Worm (Caenorhabditis elegans) whole organism, mixed stage, embryonic: ENCODE results near the gene lips-2.

Experiments
- M03D4.4 ChIP-seq: sonication (generic microtip); optimal IDR thresholded peaks from 2 replicates; lab custom pipeline; 2017; ENCODE audit warnings: mild to moderate bottlenecking, missing genetic modification characterization, missing compliant biosample characterization
- bed-3 ChIP-seq: fragments of 200-800 bp; sonication (Bioruptor generic); optimal IDR thresholded peaks from 3 replicates; lab custom pipeline; 2018; ENCODE audit warnings: mild to moderate bottlenecking, missing genetic modification characterization, moderate library complexity, missing compliant biosample characterization
- blmp-1 ChIP-seq: fragments of 150-350 bp; optimal IDR thresholded peaks from 2 replicates; lab custom pipeline; 2014; ENCODE audit warnings: missing biosample characterization, missing genetic modification characterization
- ceh-39 ChIP-seq: fragments of 150-350 bp; optimal IDR thresholded peaks from 2 replicates; lab custom pipeline; 2014; ENCODE audit warnings: missing biosample characterization, missing genetic modification characterization
- ceh-83 ChIP-seq: fragments of 200-800 bp; sonication (Bioruptor generic); optimal IDR thresholded peaks from 2 replicates; lab custom pipeline; 2018; ENCODE audit warnings: mild to moderate bottlenecking, missing genetic modification characterization, missing compliant biosample characterization
- ces-1 ChIP-seq: fragments of 150-350 bp; optimal IDR thresholded peaks from 2 replicates; lab custom pipeline; 2014; ENCODE audit warnings: missing biosample characterization, missing genetic modification reagents, missing genetic modification characterization
- cnd-1 ChIP-seq: fragments of 200-800 bp; sonication (Bioruptor generic); optimal IDR thresholded peaks from 2 replicates; lab custom pipeline; 2018; ENCODE audit warnings: mild to moderate bottlenecking, missing genetic modification characterization, missing compliant biosample characterization
- drap-1 ChIP-seq: fragments of 200-800 bp; sonication (Bioruptor generic); optimal IDR thresholded peaks from 3 replicates; lab custom pipeline; 2018; ENCODE audit warnings: mild to moderate bottlenecking, missing genetic modification characterization, missing compliant biosample characterization
- elt-1 ChIP-seq: sonication (generic microtip); optimal IDR thresholded peaks from 2 replicates; lab custom pipeline; 2017; ENCODE audit warnings: missing genetic modification characterization, mild to moderate bottlenecking, missing compliant biosample characterization, antibody characterized with exemption, moderate library complexity, borderline replicate concordance; ENCODE audit not compliant: insufficient read depth
- elt-3 ChIP-seq: fragments of 150-350 bp; optimal IDR thresholded peaks from 2 replicates; lab custom pipeline; 2014; ENCODE audit warnings: missing biosample characterization, missing genetic modification characterization
- flh-1 ChIP-seq: fragments of 200-800 bp; sonication (Bioruptor generic); optimal IDR thresholded peaks from 2 replicates; lab custom pipeline; 2018; ENCODE audit warnings: mild to moderate bottlenecking, missing genetic modification characterization, moderate library complexity, missing compliant biosample characterization
- ham-2 ChIP-seq: fragments of 200-800 bp; sonication (Bioruptor generic); optimal IDR thresholded peaks from 2 replicates; lab custom pipeline; 2018; ENCODE audit warnings: mild to moderate bottlenecking, missing genetic modification characterization, missing compliant biosample characterization
- hlh-1 ChIP-seq: fragments of 150-350 bp; optimal IDR thresholded peaks from 2 replicates; lab custom pipeline; 2014; ENCODE audit warnings: missing biosample characterization, missing genetic modification reagents, missing genetic modification characterization
- lin-13 ChIP-seq: fragments of 150-350 bp; optimal IDR thresholded peaks from 2 replicates; lab custom pipeline; 2014; ENCODE audit warnings: missing biosample characterization, missing genetic modification characterization
- lin-32 ChIP-seq: fragments of 200-800 bp; sonication (Bioruptor generic); optimal IDR thresholded peaks from 2 replicates; lab custom pipeline; 2018; ENCODE audit warnings: mild to moderate bottlenecking, missing genetic modification characterization, missing compliant biosample characterization
- lsy-2 ChIP-seq: fragments of 150-350 bp; optimal IDR thresholded peaks from 2 replicates; lab custom pipeline; 2014; ENCODE audit warnings: missing biosample characterization, missing genetic modification characterization
- mab-5 ChIP-seq: fragments of 150-350 bp; optimal IDR thresholded peaks from 2 replicates; lab custom pipeline; 2014; ENCODE audit warnings: missing biosample characterization, missing genetic modification characterization
- mep-1 ChIP-seq: fragments of 150-350 bp; optimal IDR thresholded peaks from 2 replicates; lab custom pipeline; 2017; ENCODE audit warnings: missing biosample characterization, missing genetic modification reagents, missing genetic modification characterization, inconsistent platforms
- nhr-12 ChIP-seq: fragments of 150-350 bp; optimal IDR thresholded peaks from 2 replicates; lab custom pipeline; 2014; ENCODE audit warnings: missing biosample characterization, missing genetic modification characterization
- nhr-2 ChIP-seq: fragments of 150-350 bp; optimal IDR thresholded peaks from 2 replicates; lab custom pipeline; 2014; ENCODE audit warnings: missing biosample characterization, missing genetic modification characterization
- nhr-237 ChIP-seq: fragments of 150-350 bp; optimal IDR thresholded peaks from 2 replicates; lab custom pipeline; 2014; ENCODE audit warnings: missing biosample characterization, missing genetic modification characterization
- nhr-28 ChIP-seq: fragments of 150-350 bp; optimal IDR thresholded peaks from 2 replicates; lab custom pipeline; 2014; ENCODE audit warnings: missing biosample characterization, missing genetic modification characterization
- nhr-76 ChIP-seq: sonication (generic microtip); optimal IDR thresholded peaks from 2 replicates; lab custom pipeline; 2017; ENCODE audit warnings: missing biosample characterization, missing genetic modification characterization
- pha-4 ChIP-seq: fragments of 150-350 bp; optimal IDR thresholded peaks from 2 replicates; lab custom pipeline; 2018; ENCODE audit warnings: missing biosample characterization, missing genetic modification reagents, missing genetic modification characterization
- sem-2 ChIP-seq: fragments of 200-800 bp; sonication (Bioruptor generic); optimal IDR thresholded peaks from 2 replicates; lab custom pipeline; 2018; ENCODE audit warnings: mild to moderate bottlenecking, missing genetic modification characterization, missing compliant biosample characterization
- snpc-4 ChIP-seq: fragments of 150-350 bp; optimal IDR thresholded peaks from 2 replicates; lab custom pipeline; 2014; ENCODE audit warnings: missing biosample characterization, missing genetic modification characterization
- sptf-1 ChIP-seq: sonication (generic microtip); optimal IDR thresholded peaks from 2 replicates; lab custom pipeline; 2017; ENCODE audit warnings: mild to moderate bottlenecking, missing genetic modification characterization, moderate library complexity, missing compliant biosample characterization
- tbx-8 ChIP-seq: fragments of 200-800 bp; sonication (Bioruptor generic); optimal IDR thresholded peaks from 2 replicates; lab custom pipeline; 2018; ENCODE audit warnings: mild to moderate bottlenecking, missing genetic modification characterization, moderate library complexity, missing compliant biosample characterization
- unc-120 ChIP-seq: sonication (generic microtip); optimal IDR thresholded peaks from 2 replicates; lab custom pipeline; 2017; ENCODE audit warnings: missing genetic modification characterization, missing compliant biosample characterization; ENCODE audit not compliant: poor library complexity, severe bottlenecking
- unc-39 ChIP-seq: fragments of 150-350 bp; optimal IDR thresholded peaks from 2 replicates; lab custom pipeline; 2014; ENCODE audit warnings: missing biosample characterization, missing genetic modification characterization
- unc-62 ChIP-seq: fragments of 150-350 bp; optimal IDR thresholded peaks from 2 replicates; lab custom pipeline; 2014; ENCODE audit warnings: missing biosample characterization, missing genetic modification reagents, missing genetic modification characterization
- zip-8 ChIP-seq: fragments of 150-350 bp; optimal IDR thresholded peaks from 2 replicates; lab custom pipeline; 2014; ENCODE audit warnings: missing biosample characterization, missing genetic modification characterization

Gene lips-2

ce11 chrX:12282911-12283310, 2.7 kb upstream of the lips-2 start, which contains the start of gene C04B4.2:
Gene C04B4.2, plus strand, starts transcription at chrX:12283281.
- TF ChIP-seq elt-1 (tag; lab: Kevin White, UChicago), result no peak
- TF ChIP-seq lin-13 (tag; lab: Kevin White, UChicago), result no peak
- no peak for TF ChIP-seq lsy-2 (tag; lab: Kevin White, UChicago)
- no peak for TF ChIP-seq nhr-2 (tag; lab: Kevin White, UChicago)
- no peak for TF ChIP-seq unc-39 (tag; lab: Kevin White, UChicago)
- TF ChIP-seq nhr-28 (tag; lab: Kevin White, UChicago), result no peak
- TF ChIP-seq flh-1, result no peak
- TF ChIP-seq M03D4.4 (tag; lab: Kevin White, UChicago), result no peak
- TF ChIP-seq snpc-4 (tag; lab: Kevin White, UChicago), result no peak
- TF ChIP-seq ces-1 (GFP tag; lab: Kevin White, UChicago), result no peak
- no peak for TF ChIP-seq unc-120 (tag; lab: Kevin White, UChicago)
- no peak for TF ChIP-seq lin-32 (GFP tag; lab: Kevin White, UChicago)
- TF ChIP-seq nhr-76 (tag; lab: Kevin White, UChicago), result no peak
- no peak for TF ChIP-seq unc-62

ce11 chrX:12284161-12284560, 1.4 kb upstream of the lips-2 start:
- no peak for TF ChIP-seq unc-120 (tag; lab: Kevin White, UChicago)
- no peak for TF ChIP-seq ceh-39
- TF ChIP-seq nhr-2 (tag; lab: Kevin White, UChicago), result no peak
- TF ChIP-seq unc-39 (tag; lab: Kevin White, UChicago), result no peak
- no peak for TF ChIP-seq bed-3 (GFP tag; lab: Kevin White, UChicago)
- TF ChIP-seq elt-1 (tag; lab: Kevin White, UChicago), result no peak
- no peak for TF ChIP-seq flh-1
- TF ChIP-seq M03D4.4 (tag; lab: Kevin White, UChicago), result no peak
- no peak for TF ChIP-seq mab-5 (tag; lab: Kevin White, UChicago)
- TF ChIP-seq mep-1 (tag; lab: Kevin White, UChicago), result no peak
- TF ChIP-seq hlh-1, result no peak
- TF ChIP-seq nhr-237 (tag; lab: Kevin White, UChicago), result no peak
- no peak for TF ChIP-seq lin-13 (tag; lab: Kevin White, UChicago)
- TF ChIP-seq zip-8 (tag; lab: Kevin White, UChicago), result no peak
- TF ChIP-seq lin-32 (GFP tag; lab: Kevin White, UChicago), result no peak
- TF ChIP-seq cnd-1 (tag; lab: Kevin White, UChicago), result no peak
- no peak for TF ChIP-seq sptf-1 (tag; lab: Kevin White, UChicago)

DNA sequence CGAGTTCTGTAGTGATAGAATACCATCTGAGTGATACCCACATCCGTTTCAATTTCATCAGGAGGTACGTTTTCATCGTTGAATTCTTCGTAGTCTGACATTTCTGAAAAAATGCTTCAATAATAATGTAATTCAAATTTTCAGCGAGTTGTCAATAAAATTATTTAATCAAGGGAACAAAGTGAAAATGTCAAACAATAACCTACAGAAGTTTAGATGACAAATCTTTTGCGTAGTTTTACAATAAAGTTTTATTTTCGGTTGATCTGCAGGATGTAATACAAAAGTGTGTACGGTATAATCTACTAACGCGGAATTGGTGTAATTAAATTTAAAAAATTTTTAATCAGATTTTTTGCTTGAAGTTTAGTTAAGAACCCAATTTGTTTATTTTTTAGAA, 2.7 kb downstream of the lips-2 start, which contains the start of gene C04B4.5:
C04B4.5 (minus strand) TSS at position 101 of the 400 bp plus-strand sequence.
- TF ChIP-seq tbx-8 (GFP tag; lab: Kevin White, UChicago) (no peak), ham-2 (GFP tag; lab: Kevin White, UChicago) (no peak), drap-1 (GFP tag; lab: Kevin White, UChicago) (no peak), hlh-1 (no peak), zip-8 (tag; lab: Kevin White, UChicago) (no peak), flh-1 (no peak), lsy-2 (tag; lab: Kevin White, UChicago) (no peak), cnd-1 (tag; lab: Kevin White, UChicago) (no peak), pha-4 (no peak), mep-1 (tag; lab: Kevin White, UChicago) (no peak), lin-13 (tag; lab: Kevin White, UChicago) (no peak), blmp-1 (tag; lab: Kevin White, UChicago) (no peak), M03D4.4 (tag; lab: Kevin White, UChicago) (no peak), ceh-83 (GFP tag; lab: Kevin White, UChicago) (no peak), nhr-76 (tag; lab: Kevin White, UChicago) (no peak)

ce11 chrX:12290539-12290938, 4.9 kb downstream of the lips-2 start, which contains the start of gene C04B4.4:
Gene C04B4.4, plus strand, starts transcription at chrX:12290839.
- no peak for TF ChIP-seq zip-8 (tag; lab: Kevin White, UChicago)
- TF ChIP-seq pha-4, result no peak
- no peak for TF ChIP-seq lin-32 (GFP tag; lab: Kevin White, UChicago)
- TF ChIP-seq tbx-8 (GFP tag; lab: Kevin White, UChicago), result no peak
- TF ChIP-seq unc-39 (tag; lab: Kevin White, UChicago), result no peak
- no peak for TF ChIP-seq M03D4.4 (tag; lab: Kevin White, UChicago)
- TF ChIP-seq ces-1 (GFP tag; lab: Kevin White, UChicago), result no peak
- no peak for TF ChIP-seq ceh-83 (GFP tag; lab: Kevin White, UChicago)
- TF ChIP-seq, all 35 proteins: peak for 0

DNA sequence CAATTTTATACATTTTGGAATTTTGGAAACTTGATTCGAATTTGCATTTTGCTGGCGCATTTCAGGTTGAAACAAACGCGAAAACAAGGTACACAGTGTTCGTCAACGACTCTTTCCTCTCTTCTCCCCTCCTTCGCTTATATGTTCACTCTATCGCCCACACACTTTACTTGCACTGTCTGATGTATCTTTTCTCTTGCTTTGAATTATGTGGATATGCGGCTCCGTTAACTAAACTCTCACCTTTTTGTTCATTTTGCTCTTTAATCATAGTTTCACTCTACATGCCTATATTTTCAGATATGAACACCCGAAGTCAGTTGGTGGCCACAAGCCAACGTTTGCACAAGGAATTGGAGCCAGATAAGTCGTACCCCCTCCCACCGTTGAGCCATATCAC, 8.7 kb downstream of the lips-2 start, which contains the start of gene W06D11.1:
W06D11.1 (plus strand) TSS at position 301 of the 400 bp plus-strand sequence.
- no peak for TF ChIP-seq elt-3
- TF ChIP-seq sem-2, result no peak
- no peak for TF ChIP-seq pha-4
- TF ChIP-seq ceh-39, result no peak
- no peak for TF ChIP-seq unc-39 (tag; lab: Kevin White, UChicago)
- no peak for TF ChIP-seq ces-1 (GFP tag; lab: Kevin White, UChicago)
- no peak for TF ChIP-seq unc-62
- no peak for TF ChIP-seq drap-1 (GFP tag; lab: Kevin White, UChicago)
- TF ChIP-seq ham-2 (GFP tag; lab: Kevin White, UChicago), result no peak
- TF ChIP-seq lin-13 (tag; lab: Kevin White, UChicago), result no peak
- no peak for TF ChIP-seq nhr-28 (tag; lab: Kevin White, UChicago)
- no peak for TF ChIP-seq nhr-76 (tag; lab: Kevin White, UChicago)
- TF ChIP-seq nhr-12 (tag; lab: Kevin White, UChicago), result no peak
- TF ChIP-seq M03D4.4 (tag; lab: Kevin White, UChicago), result no peak
- no peak for TF ChIP-seq snpc-4 (tag; lab: Kevin White, UChicago)
- no peak for TF ChIP-seq blmp-1 (tag; lab: Kevin White, UChicago)
- no peak for TF ChIP-seq mep-1 (tag; lab: Kevin White, UChicago)
- no peak for TF ChIP-seq cnd-1 (tag; lab: Kevin White, UChicago)
- no peak for TF ChIP-seq nhr-237 (tag; lab: Kevin White, UChicago)
- TF ChIP-seq zip-8 (tag; lab: Kevin White, UChicago), result no peak
- TF ChIP-seq, all 35 proteins: peak for 0
